Fruit fly (Drosophila melanogaster) whole organism, embryonic: ENCODE measurements around the gene tbrd-1.

Source experiments
- Asciz ChIP-seq: fragments of 200-800 bp; sonication (Bioruptor generic); optimal IDR thresholded peaks from 2 replicates; lab custom pipeline; 2017; ENCODE audit warnings: missing biosample characterization, mild to moderate bottlenecking, missing genetic modification characterization, missing genetic modification reagents
- Atf3 ChIP-seq: fragments of 200-800 bp; sonication (Bioruptor generic); optimal IDR thresholded peaks from 3 replicates; lab custom pipeline; 2016; ENCODE audit warnings: missing biosample characterization, missing genetic modification characterization
- Awh ChIP-seq: fragments of 200-800 bp; sonication (Bioruptor generic); IDR thresholded peaks from 2 replicates; pipeline ENCODE4, ENCODE4 v1.3.6; 2022; ENCODE audit warnings: missing biosample characterization, missing genetic modification characterization
- Bteb2 ChIP-seq: fragments of 200-800 bp; sonication (Bioruptor generic); optimal IDR thresholded peaks from 2 replicates; lab custom pipeline; 2016; ENCODE audit warnings: missing biosample characterization, missing genetic modification characterization
- CG1024 ChIP-seq: fragments of 200-800 bp; sonication (Bioruptor generic); IDR thresholded peaks from 2 replicates; pipeline ENCODE4 v1.3.6; 2022; ENCODE audit warnings: missing biosample characterization, missing genetic modification characterization
- CG11560 ChIP-seq: fragments of 200-800 bp; sonication (Bioruptor generic); IDR thresholded peaks from 3 replicates; pipeline ENCODE4 v1.3.6; 2022; ENCODE audit warnings: missing biosample characterization, missing genetic modification characterization
- CG12104 ChIP-seq: fragments of 200-800 bp; sonication (Bioruptor generic); optimal IDR thresholded peaks from 3 replicates; lab custom pipeline; 2016; ENCODE audit warnings: missing biosample characterization, missing genetic modification characterization
- CG13287 ChIP-seq: fragments of 200-800 bp; sonication (Bioruptor generic); IDR thresholded peaks from 2 replicates; pipeline ENCODE4 v1.3.6; 2022; ENCODE audit warnings: missing biosample characterization, missing genetic modification characterization; ENCODE audit not compliant: partially characterized antibody
- CG15696 ChIP-seq: fragments of 200-800 bp; sonication (Bioruptor generic); optimal IDR thresholded peaks from 2 replicates; lab custom pipeline; 2019; ENCODE audit warnings: missing biosample characterization, mild to moderate bottlenecking, missing genetic modification characterization, moderate library complexity
- CG16863 ChIP-seq: fragments of 200-800 bp; sonication (Bioruptor generic); optimal IDR thresholded peaks from 3 replicates; lab custom pipeline; 2016; ENCODE audit warnings: missing biosample characterization, missing genetic modification characterization
- CG2120 ChIP-seq: fragments of 200-800 bp; sonication (Bioruptor generic); optimal IDR thresholded peaks from 3 replicates; lab custom pipeline; 2016; ENCODE audit warnings: missing biosample characterization, missing genetic modification characterization
- CG2889 ChIP-seq: fragments of 200-800 bp; sonication (Bioruptor generic); IDR thresholded peaks from 3 replicates; pipeline ENCODE4 v1.3.6; 2022; ENCODE audit warnings: missing biosample characterization, missing genetic modification characterization
- CG7271 ChIP-seq: fragments of 200-800 bp; sonication (Bioruptor generic); optimal IDR thresholded peaks from 2 replicates; lab custom pipeline; 2018; ENCODE audit warnings: missing biosample characterization, mild to moderate bottlenecking, missing genetic modification characterization, moderate library complexity
- CG7372 ChIP-seq: fragments of 200-800 bp; sonication (Bioruptor generic); IDR thresholded peaks from 2 replicates; pipeline ENCODE4 v1.3.6; 2022; ENCODE audit warnings: missing biosample characterization, missing genetic modification characterization
- CG9215 ChIP-seq: fragments of 200-800 bp; sonication (Bioruptor generic); IDR thresholded peaks from 2 replicates; pipeline ENCODE4 v1.3.6; 2022; ENCODE audit warnings: missing biosample characterization, missing genetic modification characterization
- CG9727 ChIP-seq: fragments of 200-800 bp; sonication (Bioruptor generic); optimal IDR thresholded peaks from 3 replicates; lab custom pipeline; 2017; ENCODE audit warnings: missing biosample characterization, mild to moderate bottlenecking, missing genetic modification characterization
- CrebB ChIP-seq: fragments of 200-800 bp; sonication (Bioruptor generic); optimal IDR thresholded peaks from 3 replicates; lab custom pipeline; 2018; ENCODE audit warnings: missing biosample characterization, mild to moderate bottlenecking, missing genetic modification characterization
- Dp ChIP-seq: fragments of 200-800 bp; sonication (Bioruptor generic); optimal IDR thresholded peaks from 2 replicates; lab custom pipeline; 2018; ENCODE audit warnings: missing biosample characterization, mild to moderate bottlenecking, missing genetic modification characterization, moderate library complexity
- GATAe ChIP-seq: fragments of 200-800 bp; sonication (Bioruptor generic); conservative IDR thresholded peaks from 2 replicates; pipeline ENCODE4 v1.3.6; 2022; ENCODE audit warnings: missing biosample characterization, missing genetic modification characterization
- Hr78 ChIP-seq, 2 experiments: fragments of 200-800 bp in 1 of 2; fragments of >200 bp in 1 of 2; sonication (Bioruptor generic) in 1 of 2; optimal IDR thresholded peaks; 2 replicates each; lab custom pipeline; 2017 to 2019; ENCODE audit warnings: missing biosample characterization in 2 of 2, missing genetic modification characterization in 2 of 2, mild to moderate bottlenecking in 1 of 2, moderate library complexity in 1 of 2
- Lim3 ChIP-seq: fragments of 200-800 bp; sonication (Bioruptor generic); IDR thresholded peaks from 2 replicates; pipeline ENCODE4 v1.3.6; 2022; ENCODE audit warnings: missing biosample characterization, missing genetic modification characterization
- Mrtf ChIP-seq: fragments of 200-800 bp; sonication (Bioruptor generic); IDR thresholded peaks from 3 replicates; pipeline ENCODE4 v1.3.6; 2022; ENCODE audit warnings: missing biosample characterization, missing genetic modification characterization
- NC2α ChIP-seq: fragments of 200-800 bp; sonication (Bioruptor generic); optimal IDR thresholded peaks from 2 replicates; lab custom pipeline; 2016; ENCODE audit warnings: missing biosample characterization, missing genetic modification characterization
- NfI ChIP-seq: fragments of 200-800 bp; sonication (Bioruptor generic); optimal IDR thresholded peaks from 3 replicates; lab custom pipeline; 2018; ENCODE audit warnings: missing biosample characterization, mild to moderate bottlenecking, missing genetic modification characterization, moderate library complexity
- Side ChIP-seq: fragments of 200-800 bp; sonication (Bioruptor generic); optimal IDR thresholded peaks from 2 replicates; lab custom pipeline; 2016; ENCODE audit warnings: missing biosample characterization, missing genetic modification characterization
- Six4 ChIP-seq: fragments of 200-800 bp; sonication (Bioruptor generic); optimal IDR thresholded peaks from 2 replicates; lab custom pipeline; 2016; ENCODE audit warnings: missing biosample characterization, missing genetic modification characterization
- Stat92E ChIP-seq, 3 experiments: fragments of >200 bp in 2 of 3; fragments of 200-800 bp in 1 of 3; sonication (Bioruptor generic) in 1 of 3; optimal IDR thresholded peaks; 2 replicates each; lab custom pipeline; 2017 to 2019; ENCODE audit warnings: missing biosample characterization in 3 of 3, missing genetic modification characterization in 3 of 3, mild to moderate bottlenecking in 1 of 3, moderate library complexity in 1 of 3
- ap ChIP-seq: fragments of 200-800 bp; sonication (Bioruptor generic); IDR thresholded peaks from 2 replicates; pipeline ENCODE4 v1.3.6; 2022; ENCODE audit warnings: missing biosample characterization, missing genetic modification characterization
- dati ChIP-seq: fragments of 200-800 bp; sonication (Bioruptor generic); IDR thresholded peaks from 2 replicates; pipeline ENCODE4 v1.3.6; 2022; ENCODE audit warnings: missing biosample characterization, missing genetic modification characterization
- exex ChIP-seq: fragments of 200-800 bp; sonication (Bioruptor generic); optimal IDR thresholded peaks from 4 replicates; lab custom pipeline; 2018; ENCODE audit warnings: missing biosample characterization, mild to moderate bottlenecking, missing genetic modification characterization, moderate library complexity
- gce ChIP-seq: fragments of 200-800 bp; sonication (Bioruptor generic); IDR thresholded peaks from 3 replicates; pipeline ENCODE4 v1.3.6; 2022; ENCODE audit warnings: missing biosample characterization, missing genetic modification characterization
- gcm2 ChIP-seq: fragments of 200-800 bp; sonication (Bioruptor generic); optimal IDR thresholded peaks from 2 replicates; lab custom pipeline; 2016; ENCODE audit warnings: missing biosample characterization, missing genetic modification characterization
- hbn ChIP-seq: fragments of 200-800 bp; sonication (Bioruptor generic); IDR thresholded peaks from 2 replicates; pipeline ENCODE4 v1.3.6; 2022; ENCODE audit warnings: missing biosample characterization, missing genetic modification characterization; ENCODE audit not compliant: partially characterized antibody
- her ChIP-seq: fragments of 200-800 bp; sonication (Bioruptor generic); optimal IDR thresholded peaks from 2 replicates; lab custom pipeline; 2016; ENCODE audit warnings: missing biosample characterization, missing genetic modification characterization
- jumu ChIP-seq: fragments of 200-800 bp; sonication (Bioruptor generic); optimal IDR thresholded peaks from 3 replicates; lab custom pipeline; 2016; ENCODE audit warnings: missing biosample characterization, missing genetic modification characterization
- lmd ChIP-seq: fragments of 200-800 bp; sonication (Bioruptor generic); IDR thresholded peaks from 2 replicates; pipeline ENCODE4 v1.3.6; 2022; ENCODE audit warnings: missing biosample characterization, missing genetic modification characterization
- lov ChIP-seq, 2 experiments: fragments of 200-800 bp in 1 of 2; fragments of >200 bp in 1 of 2; sonication (Bioruptor generic) in 1 of 2; IDR thresholded peaks in 1 of 2; optimal IDR thresholded peaks in 1 of 2; 2 replicates in 1 of 2; 3 replicates in 1 of 2; pipeline versions ENCODE4 v1.3.6 to Lab custom; 2017 to 2022; ENCODE audit warnings: missing biosample characterization in 1 of 2, missing genetic modification characterization in 1 of 2
- pan ChIP-seq, 4 experiments: fragments of >200 bp in 3 of 4; fragments of 200-800 bp in 1 of 4; sonication (Bioruptor generic) in 1 of 4; optimal IDR thresholded peaks in 3 of 4; IDR thresholded peaks in 1 of 4; 2 replicates each; pipeline versions ENCODE4 v1.3.6 to Lab custom; 2017 to 2022; ENCODE audit warnings: missing biosample characterization in 2 of 4, missing genetic modification characterization in 2 of 4, mixed read lengths in 1 of 4
- phol ChIP-seq: fragments of 200-800 bp; sonication (Bioruptor generic); optimal IDR thresholded peaks from 3 replicates; lab custom pipeline; 2018; ENCODE audit warnings: missing biosample characterization, mild to moderate bottlenecking, missing genetic modification characterization, moderate library complexity
- pros ChIP-seq: fragments of 200-800 bp; sonication (Bioruptor generic); optimal IDR thresholded peaks from 3 replicates; lab custom pipeline; 2019; ENCODE audit warnings: missing biosample characterization, mild to moderate bottlenecking, missing genetic modification characterization, moderate library complexity
- sc ChIP-seq, 3 experiments: fragments of >200 bp in 2 of 3; fragments of 200-800 bp in 1 of 3; sonication (Bioruptor generic) in 1 of 3; optimal IDR thresholded peaks; 2 replicates in 2 of 3; 3 replicates in 1 of 3; lab custom pipeline; 2017; ENCODE audit warnings: mild to moderate bottlenecking in 1 of 3, missing biosample characterization in 1 of 3, missing genetic modification characterization in 1 of 3, missing genetic modification reagents in 1 of 3
- schlank ChIP-seq: fragments of 200-800 bp; sonication (Bioruptor generic); optimal IDR thresholded peaks from 2 replicates; lab custom pipeline; 2018; ENCODE audit warnings: missing biosample characterization, mild to moderate bottlenecking, missing genetic modification characterization
- sd ChIP-seq: fragments of 200-800 bp; sonication (Bioruptor generic); optimal IDR thresholded peaks from 3 replicates; lab custom pipeline; 2018; ENCODE audit warnings: missing biosample characterization, mild to moderate bottlenecking, missing genetic modification characterization, moderate library complexity
- sqz ChIP-seq: fragments of 200-800 bp; sonication (Bioruptor generic); optimal IDR thresholded peaks from 3 replicates; lab custom pipeline; 2018; ENCODE audit warnings: missing biosample characterization, mild to moderate bottlenecking, missing genetic modification characterization
- z ChIP-seq: fragments of 200-800 bp; sonication (Bioruptor generic); IDR thresholded peaks from 3 replicates; pipeline ENCODE4 v1.3.6; 2022; ENCODE audit warnings: missing biosample characterization, missing genetic modification characterization

The tbrd-1 gene

dm6 chr3R:23933684-23934575 is 40.6 kb upstream of the tbrd-1 start, which contains the start of gene CG5854 (continued):
- TF ChIP-seq Dp (GFP tag; lab: Kevin White, UChicago) = peak; percentile 95
- TF ChIP-seq Mrtf (GFP tag; lab: Robert Waterston, UW) = peak; percentile 39; the same call in 1 of the 3 replicates
- peak in 1 of 2 experiments; percentile 18 for TF ChIP-seq Hr78 (GFP tag; optimal IDR thresholded peaks at IDR 0.05; lab: Kevin White, UChicago)
- no peak for TF ChIP-seq sc (optimal IDR thresholded peaks at IDR 0.05; lab: Kevin White, UChicago)
- TF ChIP-seq sc (GFP tag; optimal IDR thresholded peaks at IDR 0.05; lab: Kevin White, UChicago) = peak; percentile 62
- TF ChIP-seq pan (optimal IDR thresholded peaks at IDR 0.05; lab: Kevin White, UChicago) = no peak
- peak in 1 of 2 experiments; percentile 83 for TF ChIP-seq pan (GFP tag; optimal IDR thresholded peaks at IDR 0.05 in 1 of 2, IDR thresholded peaks at IDR 0.05 in 1 of 2)
- no peak for TF ChIP-seq sqz (GFP tag; lab: Kevin White, UChicago)
- TF ChIP-seq ap = peak; percentile 75
- TF ChIP-seq CG16863 (GFP tag; lab: Kevin White, UChicago) = peak; percentile 86
- TF ChIP-seq CG12104 (GFP tag; lab: Kevin White, UChicago) = no peak
- peak; percentile 68 for TF ChIP-seq NC2α (GFP tag; lab: Kevin White, UChicago)
- peak; percentile 55; the same call in 1 of the 2 replicates for TF ChIP-seq dati (GFP tag; lab: Robert Waterston, UW)
- TF ChIP-seq phol (tag; lab: Kevin White, UChicago) = peak; percentile 72
- TF ChIP-seq pros (GFP tag; lab: Kevin White, UChicago) = no peak
- peak; percentile 82 for TF ChIP-seq NfI (GFP tag; lab: Kevin White, UChicago)
- peak; percentile 29 for TF ChIP-seq gcm2
- TF ChIP-seq CG13287 (GFP tag; lab: Robert Waterston, UW) = peak; percentile 32; the same call in 1 of the 2 replicates
- TF ChIP-seq CrebB (tag; lab: Kevin White, UChicago) = no peak
- TF ChIP-seq gce (GFP tag; lab: Robert Waterston, UW) = peak; percentile 75
- TF ChIP-seq Six4 (GFP tag; lab: Kevin White, UChicago) = peak; percentile 68
- peak; percentile 22 for TF ChIP-seq CG15696 (tag; lab: Kevin White, UChicago)
- TF ChIP-seq hbn = no peak
- TF ChIP-seq CG7372 = no peak
- TF ChIP-seq sd (tag; lab: Kevin White, UChicago) = peak; percentile 88
- TF ChIP-seq Stat92E (GFP tag; optimal IDR thresholded peaks at IDR 0.05; lab: Kevin White, UChicago) = peak in 1 of 3 experiments; percentile 74
- 0 out of 2 replicates have a peak, but pooled peaks have one; percentile 20 for TF ChIP-seq Lim3 (GFP tag; lab: Robert Waterston, UW)
- peak; percentile 64 for TF ChIP-seq Bteb2
- peak; percentile 42 for TF ChIP-seq schlank (tag; lab: Kevin White, UChicago)
- peak; percentile 59 for TF ChIP-seq lmd (GFP tag; lab: Robert Waterston, UW)
- 0 out of 3 replicates have a peak, but pooled peaks have one; percentile 42 for TF ChIP-seq z (GFP tag; lab: Robert Waterston, UW)
- no peak for TF ChIP-seq exex
- TF ChIP-seq CG1024 (GFP tag; lab: Robert Waterston, UW) = peak; percentile 57
- TF ChIP-seq Side = peak; percentile 73
- no peak for TF ChIP-seq lov (optimal IDR thresholded peaks at IDR 0.05; lab: Kevin White, UChicago)
- TF ChIP-seq lov (GFP tag; IDR thresholded peaks at IDR 0.05; lab: Robert Waterston, UW) = peak; percentile 88
- TF ChIP-seq CG2889 (GFP tag; lab: Robert Waterston, UW) = 0 out of 3 replicates have a peak, but pooled peaks have one; percentile 44
- TF ChIP-seq CG9215 (GFP tag; lab: Robert Waterston, UW) = 0 out of 2 replicates have a peak, but pooled peaks have one; percentile 12
- peak; percentile 5 for TF ChIP-seq jumu
- TF ChIP-seq Asciz = peak; percentile 79
- no peak for TF ChIP-seq CG7271 (tag; lab: Kevin White, UChicago)
- TF ChIP-seq her = peak; percentile 65
- TF ChIP-seq CG11560 (tag; lab: Robert Waterston, UW) = 0 out of 3 replicates have a peak, but pooled peaks have one; percentile 8
- no peak for TF ChIP-seq GATAe (GFP tag; lab: Robert Waterston, UW)
- peak; percentile 59 for TF ChIP-seq CG2120 (GFP tag; lab: Kevin White, UChicago)
- TF ChIP-seq CG9727 (GFP tag; lab: Kevin White, UChicago) = peak; percentile 53
- TF ChIP-seq Atf3 (GFP tag; lab: Kevin White, UChicago) = peak; percentile 56
- peak; percentile 92 for TF ChIP-seq Awh (GFP tag; lab: Robert Waterston, UW)
